Fruit fly (Drosophila melanogaster) whole organism, pupa: ENCODE measurements around the gene SkpA.

Experiments
- CG8159 ChIP-seq: fragments of 200-800 bp; sonication (Bioruptor generic); optimal IDR thresholded peaks from 3 replicates; lab custom pipeline; 2018; ENCODE audit warnings: missing biosample characterization, mild to moderate bottlenecking, missing genetic modification characterization, moderate library complexity
- CG8301 ChIP-seq: fragments of 200-800 bp; sonication (Bioruptor generic); optimal IDR thresholded peaks from 2 replicates; lab custom pipeline; 2018; ENCODE audit warnings: missing biosample characterization, mild to moderate bottlenecking, missing genetic modification characterization
- fd96Ca ChIP-seq: fragments of 200-800 bp; sonication (Bioruptor generic); IDR thresholded peaks from 3 replicates; pipeline ENCODE4 v1.3.6; 2022; ENCODE audit warnings: missing biosample characterization, missing genetic modification characterization

dm6 chrX:619220-620101 lies 36.5 kb upstream of the SkpA start:
- no peak for TF ChIP-seq CG8159 (tag; lab: Kevin White, UChicago)
- peak; percentile 29; the same call in 1 of the 3 replicates for TF ChIP-seq fd96Ca (GFP tag; lab: Robert Waterston, UW)
- TF ChIP-seq CG8301 (tag; lab: Kevin White, UChicago), result no peak
